Worm (Caenorhabditis elegans) whole organism, L4 larva: ENCODE results near the gene lips-1.
A peak's percentile ranks its signal among the peaks of the same experiment; 100 is the strongest.

Source experiments
- D1046.2 ChIP-seq: fragments of 200-800 bp; sonication (Bioruptor generic); IDR thresholded peaks from 2 replicates; pipeline ENCODE4 v1.3.6; 2022; ENCODE audit warnings: missing genetic modification characterization, missing compliant biosample characterization
- F10B5.3 ChIP-seq: sonication (generic microtip); optimal IDR thresholded peaks from 2 replicates; lab custom pipeline; 2016; ENCODE audit warnings: mild to moderate bottlenecking, missing genetic modification characterization, missing compliant biosample characterization
- F26F4.8 ChIP-seq: fragments of 200-800 bp; sonication (Bioruptor generic); conservative IDR thresholded peaks from 2 replicates; pipeline ENCODE4 v1.3.6; 2022; ENCODE audit warnings: missing genetic modification characterization, missing compliant biosample characterization
- F44E2.7 ChIP-seq: fragments of 200-800 bp; sonication (Bioruptor generic); IDR thresholded peaks from 2 replicates; pipeline ENCODE4 v2.1.2; 2022; ENCODE audit warnings: missing genetic modification characterization, missing compliant biosample characterization
- R02D3.7 ChIP-seq: fragments of 150-350 bp; sonication (generic microtip); optimal IDR thresholded peaks from 3 replicates; lab custom pipeline; 2014; ENCODE audit warnings: missing biosample characterization, missing genetic modification characterization
- Y105C5A.15 ChIP-seq: fragments of 200-800 bp; sonication (Bioruptor generic); IDR thresholded peaks from 2 replicates; pipeline ENCODE4 v1.3.6; 2022; ENCODE audit warnings: missing genetic modification characterization, missing compliant biosample characterization
- Y5F2A.4 ChIP-seq: fragments of 200-800 bp; sonication (Bioruptor generic); optimal IDR thresholded peaks from 2 replicates; lab custom pipeline; 2018; ENCODE audit warnings: mild to moderate bottlenecking, missing genetic modification characterization, missing compliant biosample characterization
- Y75B8A.6 ChIP-seq: fragments of 200-800 bp; sonication (Bioruptor generic); IDR thresholded peaks from 2 replicates; pipeline ENCODE4 v1.3.6; 2022; ENCODE audit warnings: missing genetic modification reagents, missing genetic modification characterization, missing compliant biosample characterization
- aha-1 ChIP-seq: fragments of 150-350 bp; peaks from one replicate; lab custom pipeline; 2014; ENCODE audit warnings: missing biosample characterization, missing genetic modification characterization
- ama-1 ChIP-seq: fragments of 150-350 bp; optimal IDR thresholded peaks from 2 replicates; lab custom pipeline; 2014; ENCODE audit warnings: inconsistent platforms, mixed read lengths
- arid-1 ChIP-seq: fragments of 200-800 bp; sonication (Bioruptor generic); conservative IDR thresholded peaks from 2 replicates; pipeline ENCODE4 v1.3.6; 2022; ENCODE audit warnings: missing genetic modification reagents, missing genetic modification characterization, missing compliant biosample characterization
- ceh-32 ChIP-seq: sonication (generic microtip); optimal IDR thresholded peaks from 2 replicates; lab custom pipeline; 2016; ENCODE audit warnings: mild to moderate bottlenecking, missing genetic modification characterization, missing compliant biosample characterization; ENCODE audit not compliant: poor library complexity
- ceh-44 ChIP-seq: fragments of 200-800 bp; sonication (Bioruptor generic); IDR thresholded peaks from 2 replicates; pipeline ENCODE4 v1.3.6; 2022; ENCODE audit warnings: missing genetic modification reagents, missing genetic modification characterization, missing compliant biosample characterization
- ceh-62 ChIP-seq: sonication (generic microtip); optimal IDR thresholded peaks from 2 replicates; lab custom pipeline; 2017; ENCODE audit warnings: missing biosample characterization, missing genetic modification characterization
- ctbp-1 ChIP-seq: fragments of 200-800 bp; sonication (Bioruptor generic); IDR thresholded peaks from 2 replicates; pipeline ENCODE4 v1.3.6; 2022; ENCODE audit warnings: missing genetic modification reagents, missing genetic modification characterization, missing compliant biosample characterization
- duxl-1 ChIP-seq: sonication (generic microtip); optimal IDR thresholded peaks from 2 replicates; lab custom pipeline; 2016; ENCODE audit warnings: mild to moderate bottlenecking, missing genetic modification characterization, moderate library complexity, missing compliant biosample characterization; ENCODE audit not compliant: poor library complexity
- egl-43 ChIP-seq: fragments of 200-800 bp; sonication (Bioruptor generic); IDR thresholded peaks from 2 replicates; pipeline ENCODE4 v1.3.6; 2022; ENCODE audit warnings: missing genetic modification reagents, missing genetic modification characterization, missing compliant biosample characterization
- fkh-10 ChIP-seq: fragments of 150-350 bp; optimal IDR thresholded peaks from 2 replicates; lab custom pipeline; 2014; ENCODE audit warnings: missing biosample characterization, missing genetic modification reagents, missing genetic modification characterization
- fos-1 ChIP-seq: fragments of 150-350 bp; optimal IDR thresholded peaks from 2 replicates; lab custom pipeline; 2014; ENCODE audit warnings: missing biosample characterization, missing genetic modification characterization
- hlh-11 ChIP-seq: fragments of 200-800 bp; sonication (Bioruptor generic); optimal IDR thresholded peaks from 2 replicates; lab custom pipeline; 2018; ENCODE audit warnings: mild to moderate bottlenecking, missing genetic modification characterization, missing compliant biosample characterization
- hmg-1.1 ChIP-seq: fragments of 200-800 bp; sonication (Bioruptor generic); IDR thresholded peaks from 2 replicates; pipeline ENCODE4 v1.3.6; 2022; ENCODE audit warnings: missing genetic modification reagents, missing genetic modification characterization, missing compliant biosample characterization
- lim-7 ChIP-seq: fragments of 200-800 bp; sonication (Bioruptor generic); IDR thresholded peaks from 2 replicates; pipeline ENCODE4 v1.3.6; 2022; ENCODE audit warnings: missing genetic modification characterization, missing compliant biosample characterization
- lin-1 ChIP-seq: fragments of 200-800 bp; sonication (Bioruptor generic); IDR thresholded peaks from 2 replicates; pipeline ENCODE4 v1.3.6; 2022; ENCODE audit warnings: missing genetic modification reagents, missing genetic modification characterization, missing compliant biosample characterization
- lin-15B ChIP-seq: fragments of 150-350 bp; sonication (generic microtip); optimal IDR thresholded peaks from 3 replicates; lab custom pipeline; 2014; ENCODE audit warnings: missing biosample characterization, missing genetic modification characterization
- lin-29 ChIP-seq: fragments of 200-800 bp; sonication (Bioruptor generic); IDR thresholded peaks from 2 replicates; pipeline ENCODE4 v1.3.6; 2022; ENCODE audit warnings: missing genetic modification reagents, missing genetic modification characterization, missing compliant biosample characterization
- lsy-2 ChIP-seq, 2 experiments: fragments of 150-350 bp in 1 of 2; sonication (generic microtip) in 1 of 2; optimal IDR thresholded peaks; 2 replicates each; lab custom pipeline; 2014 to 2017; ENCODE audit warnings: missing biosample characterization in 2 of 2, missing genetic modification characterization in 2 of 2
- madf-5 ChIP-seq, 2 experiments: fragments of 200-800 bp; sonication (Bioruptor generic); IDR thresholded peaks; 2 replicates each; pipeline ENCODE4 v1.3.6; 2022; ENCODE audit warnings: missing compliant biosample characterization in 2 of 2, missing genetic modification characterization in 2 of 2
- madf-9 ChIP-seq: fragments of 200-800 bp; sonication (Bioruptor generic); conservative IDR thresholded peaks from 2 replicates; pipeline ENCODE4 v1.3.6; 2022; ENCODE audit warnings: missing genetic modification reagents, missing genetic modification characterization, missing compliant biosample characterization
- mep-1 ChIP-seq: fragments of 150-350 bp; sonication (generic microtip); optimal IDR thresholded peaks from 3 replicates; lab custom pipeline; 2014; ENCODE audit warnings: missing biosample characterization, missing genetic modification characterization
- mxl-3 ChIP-seq: fragments of 200-800 bp; sonication (Bioruptor generic); optimal IDR thresholded peaks from 2 replicates; lab custom pipeline; 2018; ENCODE audit warnings: mild to moderate bottlenecking, missing genetic modification characterization, missing compliant biosample characterization
- nhr-11 ChIP-seq: fragments of 150-350 bp; optimal IDR thresholded peaks from 2 replicates; lab custom pipeline; 2014; ENCODE audit warnings: missing biosample characterization, missing genetic modification characterization
- nhr-111 ChIP-seq: fragments of 200-800 bp; sonication (Bioruptor generic); optimal IDR thresholded peaks from 2 replicates; lab custom pipeline; 2018; ENCODE audit warnings: mild to moderate bottlenecking, missing genetic modification characterization, missing compliant biosample characterization
- nhr-25 ChIP-seq: sonication (generic microtip); optimal IDR thresholded peaks from 2 replicates; lab custom pipeline; 2017; ENCODE audit warnings: missing genetic modification characterization, mild to moderate bottlenecking, missing compliant biosample characterization, antibody characterized with exemption, moderate library complexity, borderline replicate concordance; ENCODE audit not compliant: insufficient read depth
- nhr-41 ChIP-seq: fragments of 200-800 bp; sonication (Bioruptor generic); IDR thresholded peaks from 2 replicates; pipeline ENCODE4 v1.3.6; 2022; ENCODE audit warnings: missing genetic modification reagents, missing genetic modification characterization, missing compliant biosample characterization
- nhr-42 ChIP-seq: fragments of 200-800 bp; sonication (Bioruptor generic); IDR thresholded peaks from 2 replicates; pipeline ENCODE4 v1.3.6; 2022; ENCODE audit warnings: missing genetic modification characterization, missing compliant biosample characterization
- nhr-48 ChIP-seq: sonication (generic microtip); optimal IDR thresholded peaks from 2 replicates; lab custom pipeline; 2016; ENCODE audit warnings: mild to moderate bottlenecking, missing genetic modification characterization, missing compliant biosample characterization
- pha-4 ChIP-seq, 2 experiments: fragments of 150-350 bp in 1 of 2; fragments of 200-800 bp in 1 of 2; sonication (Bioruptor generic) in 1 of 2; IDR thresholded peaks in 1 of 2; optimal IDR thresholded peaks in 1 of 2; 2 replicates each; pipeline versions ENCODE4 v1.3.6 to Lab custom; 2014 to 2022; ENCODE audit warnings: missing genetic modification characterization in 2 of 2, missing genetic modification reagents in 2 of 2, missing biosample characterization in 1 of 2, missing compliant biosample characterization in 1 of 2
- php-3 ChIP-seq: fragments of 200-800 bp; sonication (Bioruptor generic); IDR thresholded peaks from 2 replicates; pipeline ENCODE4 v1.3.6; 2022; ENCODE audit warnings: missing genetic modification reagents, missing genetic modification characterization, missing compliant biosample characterization
- saeg-2 ChIP-seq: fragments of 200-800 bp; sonication (Bioruptor generic); IDR thresholded peaks from 2 replicates; pipeline ENCODE4 v1.3.6; 2022; ENCODE audit warnings: missing genetic modification reagents, missing genetic modification characterization, missing compliant biosample characterization
- snpc-1.2 ChIP-seq: fragments of 200-800 bp; sonication (Bioruptor generic); IDR thresholded peaks from 2 replicates; pipeline ENCODE4 v1.3.6; 2022; ENCODE audit warnings: missing genetic modification reagents, missing genetic modification characterization, missing compliant biosample characterization
- spr-1 ChIP-seq: sonication (generic microtip); optimal IDR thresholded peaks from 2 replicates; lab custom pipeline; 2016; ENCODE audit warnings: mild to moderate bottlenecking, missing genetic modification characterization, missing compliant biosample characterization
- spr-3 ChIP-seq: fragments of 200-800 bp; sonication (Bioruptor generic); optimal IDR thresholded peaks from 2 replicates; lab custom pipeline; 2018; ENCODE audit warnings: mild to moderate bottlenecking, missing genetic modification characterization, missing compliant biosample characterization
- tag-97 ChIP-seq: fragments of 200-800 bp; sonication (Bioruptor generic); IDR thresholded peaks from 2 replicates; pipeline ENCODE4 v1.3.6; 2022; ENCODE audit warnings: missing genetic modification characterization, missing compliant biosample characterization
- tra-1 ChIP-seq: fragments of 200-800 bp; sonication (Bioruptor generic); IDR thresholded peaks from 2 replicates; pipeline ENCODE4 v1.3.6; 2022; ENCODE audit warnings: missing genetic modification reagents, missing genetic modification characterization, missing compliant biosample characterization
- unc-130 ChIP-seq: sonication (generic microtip); optimal IDR thresholded peaks from 2 replicates; lab custom pipeline; 2016; ENCODE audit warnings: missing genetic modification reagents, missing genetic modification characterization, missing compliant biosample characterization
- unc-62 ChIP-seq, 3 experiments: fragments of 150-350 bp in 1 of 3; sonication (generic microtip); optimal IDR thresholded peaks in 2 of 3; peaks in 1 of 3; 1 replicate in 1 of 3; 2 replicates in 2 of 3; lab custom pipeline; 2014 to 2017; ENCODE audit warnings: missing biosample characterization in 3 of 3, missing genetic modification characterization in 3 of 3, missing genetic modification reagents in 3 of 3, missing genotype in 1 of 3
- vab-7 ChIP-seq: fragments of 200-800 bp; sonication (Bioruptor generic); IDR thresholded peaks from 2 replicates; pipeline ENCODE4 v1.3.6; 2022; ENCODE audit warnings: missing genetic modification reagents, missing genetic modification characterization, missing compliant biosample characterization
- zag-1 ChIP-seq: fragments of 150-350 bp; optimal IDR thresholded peaks from 2 replicates; lab custom pipeline; 2014; ENCODE audit warnings: missing biosample characterization, missing genetic modification characterization
- zip-2 ChIP-seq: fragments of 150-350 bp; optimal IDR thresholded peaks from 2 replicates; lab custom pipeline; 2014; ENCODE audit warnings: missing biosample characterization, missing genetic modification characterization
- ztf-7 ChIP-seq: fragments of 150-350 bp; optimal IDR thresholded peaks from 2 replicates; lab custom pipeline; 2014; ENCODE audit warnings: missing biosample characterization, missing genetic modification characterization

lips-1 gene

ce11 chrX:12452143-12452570, 40.4 kb upstream of the lips-1 start (continued):
- 0 out of 2 replicates have a peak, but pooled peaks have one; percentile 26 for TF ChIP-seq saeg-2 (GFP tag; lab: Robert Waterston, UW)
- peak; percentile 2 for TF ChIP-seq nhr-11
- no peak for TF ChIP-seq zag-1 (tag; lab: Kevin White, UChicago)
- TF ChIP-seq lin-29 (GFP tag; lab: Robert Waterston, UW) = no peak
- 0 out of 2 replicates have a peak, but pooled peaks have one; percentile 57 for TF ChIP-seq tra-1 (GFP tag; lab: Robert Waterston, UW)
- no peak for TF ChIP-seq lin-1 (GFP tag; lab: Robert Waterston, UW)
- no peak for TF ChIP-seq nhr-25 (tag; lab: Kevin White, UChicago)
- no peak for TF ChIP-seq nhr-48 (tag; lab: Kevin White, UChicago)
- peak; percentile 56 for TF ChIP-seq fkh-10 (GFP tag; lab: Kevin White, UChicago)
- TF ChIP-seq spr-1 (tag; lab: Kevin White, UChicago) = no peak
- TF ChIP-seq ctbp-1 = peak; percentile 66
- peak; percentile 71 for TF ChIP-seq mep-1 (tag; lab: Kevin White, UChicago)
- TF ChIP-seq ceh-32 (tag; lab: Kevin White, UChicago) = no peak
- no peak for TF ChIP-seq duxl-1 (tag; lab: Kevin White, UChicago)
- no peak for TF ChIP-seq ztf-7 (tag; lab: Kevin White, UChicago)
- 0 out of 2 replicates have a peak, but pooled peaks have one; percentile 8 for TF ChIP-seq php-3 (GFP tag; lab: Robert Waterston, UW)
- no peak for TF ChIP-seq ceh-62 (tag; lab: Kevin White, UChicago)
- no peak for TF ChIP-seq lim-7 (GFP tag; lab: Robert Waterston, UW)
- TF ChIP-seq D1046.2 (GFP tag; lab: Robert Waterston, UW) = no peak
- TF ChIP-seq snpc-1.2 (GFP tag; lab: Robert Waterston, UW) = no peak
- peak; percentile 51; the same call in 1 of the 2 replicates for TF ChIP-seq F44E2.7 (GFP tag; lab: Robert Waterston, UW)
- TF ChIP-seq madf-5 (GFP tag; IDR thresholded peaks at IDR 0.05; lab: Robert Waterston, UW) = no peak
- no peak for TF ChIP-seq lin-15B (tag; lab: Kevin White, UChicago)
- TF ChIP-seq pha-4 (GFP tag; IDR thresholded peaks at IDR 0.05; lab: Robert Waterston, UW) = no peak
- TF ChIP-seq pha-4 (tag; optimal IDR thresholded peaks at IDR 0.05; lab: Kevin White, UChicago) = no peak
- no peak for TF ChIP-seq unc-130
- peak in 1 of 2 experiments; percentile 40 for TF ChIP-seq lsy-2 (tag; optimal IDR thresholded peaks at IDR 0.05; lab: Kevin White, UChicago)
- TF ChIP-seq madf-9 = 0 out of 2 replicates have a peak, but pooled peaks have one; percentile 53
- TF ChIP-seq arid-1 (GFP tag; lab: Robert Waterston, UW) = no peak
- peak; percentile 63 for TF ChIP-seq hlh-11
- TF ChIP-seq F10B5.3 (tag; lab: Kevin White, UChicago) = peak; percentile 10
- TF ChIP-seq mxl-3 (GFP tag; lab: Kevin White, UChicago) = peak; percentile 47
- no peak for TF ChIP-seq vab-7 (GFP tag; lab: Robert Waterston, UW)
- peak; percentile 73 for TF ChIP-seq aha-1 (tag; lab: Kevin White, UChicago)
- no peak for TF ChIP-seq nhr-111
- peak; percentile 73; the same call in 1 of the 2 replicates for TF ChIP-seq egl-43
- TF ChIP-seq Y105C5A.15 (GFP tag; lab: Robert Waterston, UW) = no peak
- no peak for TF ChIP-seq F26F4.8 (GFP tag; lab: Robert Waterston, UW)
- no peak for TF ChIP-seq Y5F2A.4
- TF ChIP-seq nhr-41 (GFP tag; lab: Robert Waterston, UW) = no peak
- TF ChIP-seq zip-2 (tag; lab: Kevin White, UChicago) = no peak
- TF ChIP-seq Y75B8A.6 (GFP tag; lab: Robert Waterston, UW) = no peak
- no peak for TF ChIP-seq spr-3 (GFP tag; lab: Kevin White, UChicago)
- no peak for TF ChIP-seq R02D3.7 (tag; lab: Kevin White, UChicago)
- no peak for TF ChIP-seq ceh-44 (GFP tag; lab: Robert Waterston, UW)
- TF ChIP-seq fos-1 = no peak
- TF ChIP-seq unc-62 (GFP tag; optimal IDR thresholded peaks at IDR 0.05 in 1 of 2; lab: Kevin White, UChicago) = peak in 1 of 2 experiments; percentile 15
- no peak for TF ChIP-seq unc-62 (tag; optimal IDR thresholded peaks at IDR 0.05; lab: Kevin White, UChicago)
- no peak for TF ChIP-seq tag-97 (GFP tag; lab: Robert Waterston, UW)
- peak; percentile 58; the same call in 1 of the 2 replicates for TF ChIP-seq hmg-1.1
- no peak for TF ChIP-seq ama-1 (lab: Kevin White, UChicago)
- no peak for TF ChIP-seq nhr-42 (GFP tag; lab: Robert Waterston, UW)
